Worm (Caenorhabditis elegans): ENCODE data around the gene F09E10.5.

F09E10.5 gene

ce11 chrX:1454385-1454784 lies 39.8 kb downstream of the F09E10.5 start:
- peak; percentile 100 for TF ChIP-seq nhr-129 (tag; optimal IDR thresholded peaks at IDR 0.05)
- TF ChIP-seq snpc-4 (tag; optimal IDR thresholded peaks at IDR 0.05), result peak; percentile 22
- TF ChIP-seq unc-55 (GFP tag; optimal IDR thresholded peaks at IDR 0.05), result peak; percentile 76
- peak; percentile 22 for TF ChIP-seq unc-39 (tag; optimal IDR thresholded peaks at IDR 0.05)
- no peak for TF ChIP-seq mbf-1 (tag; optimal IDR thresholded peaks at IDR 0.05)
- peak; percentile 70 to 79 for TF ChIP-seq lsy-2 (tag; optimal IDR thresholded peaks at IDR 0.05)
- peak; percentile 82 for TF ChIP-seq zag-1 (tag; optimal IDR thresholded peaks at IDR 0.05)
- peak; percentile 61 for TF ChIP-seq mab-5 (tag; optimal IDR thresholded peaks at IDR 0.05)
- peak; percentile 67 for TF ChIP-seq gmeb-1 (tag; optimal IDR thresholded peaks at IDR 0.05)
- TF ChIP-seq lin-39 (tag; optimal IDR thresholded peaks at IDR 0.05), result no peak
- TF ChIP-seq nhr-12 (tag; optimal IDR thresholded peaks at IDR 0.05), result no peak
- peak; percentile 80 for TF ChIP-seq nhr-6 (tag; optimal IDR thresholded peaks at IDR 0.05)
- TF ChIP-seq F13H6.1 (tag; optimal IDR thresholded peaks at IDR 0.05), result peak; percentile 96
- peak; percentile 84 for TF ChIP-seq ztf-4 (tag; optimal IDR thresholded peaks at IDR 0.05)
- peak; percentile 59 for TF ChIP-seq unc-62 (GFP tag; optimal IDR thresholded peaks at IDR 0.05)
- peak; percentile 91 for TF ChIP-seq crh-2 (tag; optimal IDR thresholded peaks at IDR 0.05)
- peak; percentile 93 for TF ChIP-seq sma-9 (GFP tag; optimal IDR thresholded peaks at IDR 0.05)
- no peak for TF ChIP-seq sma-9 (tag; optimal IDR thresholded peaks at IDR 0.05)
- peak; percentile 75 to 82 for TF ChIP-seq mdl-1 (tag; optimal IDR thresholded peaks at IDR 0.05)
- TF ChIP-seq alr-1 (tag; optimal IDR thresholded peaks at IDR 0.05), result no peak
- TF ChIP-seq sem-4 (tag; optimal IDR thresholded peaks at IDR 0.05), result peak; percentile 54
- TF ChIP-seq ceh-82 (tag; optimal IDR thresholded peaks at IDR 0.05), result peak; percentile 85
- TF ChIP-seq elt-1 (tag; optimal IDR thresholded peaks at IDR 0.05), result no peak
- TF ChIP-seq dmd-4 (tag; optimal IDR thresholded peaks at IDR 0.05), result no peak
- peak; percentile 83 for TF ChIP-seq C34F6.9 (tag; optimal IDR thresholded peaks at IDR 0.05)
- peak; percentile 12 for TF ChIP-seq nhr-77 (tag; optimal IDR thresholded peaks at IDR 0.05)
- TF ChIP-seq lin-13 (GFP tag; optimal IDR thresholded peaks at IDR 0.05), result peak; percentile 83
- TF ChIP-seq nhr-237 (tag; optimal IDR thresholded peaks at IDR 0.05), result no peak
- peak; percentile 89 for TF ChIP-seq nhr-25 (tag; optimal IDR thresholded peaks at IDR 0.05)
- no peak for TF ChIP-seq nhr-10 (tag; optimal IDR thresholded peaks at IDR 0.05)
- peak; percentile 77 for TF ChIP-seq ceh-16 (tag; optimal IDR thresholded peaks at IDR 0.05)
- TF ChIP-seq nhr-23 (tag; optimal IDR thresholded peaks at IDR 0.05), result no peak
- TF ChIP-seq aly-2 (tag; optimal IDR thresholded peaks at IDR 0.05), result no peak
- TF ChIP-seq ZK546.5 (tag; optimal IDR thresholded peaks at IDR 0.05), result no peak
- no peak for TF ChIP-seq ztf-1 (GFP tag; conservative IDR thresholded peaks at IDR 0.05)
- peak; percentile 89 for TF ChIP-seq nhr-21 (tag; optimal IDR thresholded peaks at IDR 0.05)
- peak; percentile 68 for TF ChIP-seq Y55F3AM.14 (GFP tag; optimal IDR thresholded peaks at IDR 0.05)
- peak; percentile 81 for TF ChIP-seq blmp-1 (tag; optimal IDR thresholded peaks at IDR 0.05; ENCODE audit: insufficient read depth)
- no peak for TF ChIP-seq nhr-11 (tag; optimal IDR thresholded peaks at IDR 0.05)
- peak; percentile 68 for TF ChIP-seq egl-27 (tag; optimal IDR thresholded peaks at IDR 0.05)
- TF ChIP-seq fos-1 (tag; optimal IDR thresholded peaks at IDR 0.05), result peak; percentile 100
- peak; percentile 75 for TF ChIP-seq skn-1 (tag; optimal IDR thresholded peaks at IDR 0.05)
- no peak for TF ChIP-seq elt-3 (tag; optimal IDR thresholded peaks at IDR 0.05)
- TF ChIP-seq lin-11 (tag; optimal IDR thresholded peaks at IDR 0.05), result peak; percentile 79
- TF ChIP-seq sma-3 (GFP tag; optimal IDR thresholded peaks at IDR 0.05), result peak; percentile 94
- TF ChIP-seq ama-1 (optimal IDR thresholded peaks at IDR 0.05), result no peak
- no peak for TF ChIP-seq ztf-11 (tag; optimal IDR thresholded peaks at IDR 0.05)
- no peak for TF ChIP-seq R02D3.7 (tag; optimal IDR thresholded peaks at IDR 0.05)
- no peak for TF ChIP-seq peb-1 (tag; optimal IDR thresholded peaks at IDR 0.05)
